Fruit fly (Drosophila melanogaster) whole organism, embryonic: ENCODE measurements around the gene Tim17a1.

Experiments
- CG10147 ChIP-seq: fragments of 200-800 bp; sonication (Bioruptor generic); optimal IDR thresholded peaks from 2 replicates; lab custom pipeline; 2019; ENCODE audit warnings: missing biosample characterization, mild to moderate bottlenecking, missing genetic modification characterization, moderate library complexity
- CG11247 ChIP-seq: fragments of 200-800 bp; sonication (Bioruptor generic); IDR thresholded peaks from 2 replicates; pipeline ENCODE4 v1.3.6; 2022; ENCODE audit warnings: missing biosample characterization, missing genetic modification characterization
- CG14050 ChIP-seq: fragments of 200-800 bp; sonication (Bioruptor generic); IDR thresholded peaks from 3 replicates; pipeline ENCODE4 v1.3.6; 2022; ENCODE audit warnings: missing biosample characterization, missing genetic modification characterization
- CG14965 ChIP-seq: fragments of 200-800 bp; sonication (Bioruptor generic); optimal IDR thresholded peaks from 2 replicates; lab custom pipeline; 2016; ENCODE audit warnings: missing biosample characterization, missing genetic modification characterization, borderline replicate concordance
- CG15514 ChIP-seq: fragments of 200-800 bp; sonication (Bioruptor generic); optimal IDR thresholded peaks from 3 replicates; lab custom pipeline; 2017; ENCODE audit warnings: missing biosample characterization, missing genetic modification characterization, mild to moderate bottlenecking, moderate library complexity, missing genetic modification reagents
- CG16779 ChIP-seq: fragments of 200-800 bp; sonication (Bioruptor generic); IDR thresholded peaks from 2 replicates; pipeline ENCODE4 v1.3.6; 2022; ENCODE audit warnings: missing biosample characterization, missing genetic modification characterization
- CG17186 ChIP-seq: fragments of 200-800 bp; sonication (Bioruptor generic); optimal IDR thresholded peaks from 3 replicates; lab custom pipeline; 2017; ENCODE audit warnings: missing biosample characterization, missing genetic modification reagents, missing genetic modification characterization
- CG17385 ChIP-seq: fragments of 200-800 bp; sonication (Bioruptor generic); optimal IDR thresholded peaks from 3 replicates; lab custom pipeline; 2018; ENCODE audit warnings: missing biosample characterization, mild to moderate bottlenecking, missing genetic modification characterization
- CG2875 ChIP-seq: fragments of 200-800 bp; sonication (Bioruptor generic); optimal IDR thresholded peaks from 2 replicates; lab custom pipeline; 2017; ENCODE audit warnings: missing biosample characterization, mild to moderate bottlenecking, missing genetic modification characterization, missing genetic modification reagents
- CG31224 ChIP-seq: fragments of 200-800 bp; sonication (Bioruptor generic); IDR thresholded peaks from 2 replicates; pipeline ENCODE4 v1.3.6; 2022; ENCODE audit warnings: missing biosample characterization, missing genetic modification characterization
- CG32772 ChIP-seq: fragments of 200-800 bp; sonication (Bioruptor generic); IDR thresholded peaks from 2 replicates; pipeline ENCODE4 v1.3.6; 2022; ENCODE audit warnings: missing biosample characterization, missing genetic modification characterization
- CG3847 ChIP-seq: fragments of 200-800 bp; sonication (Bioruptor generic); IDR thresholded peaks from 2 replicates; pipeline ENCODE4 v1.3.6; 2022; ENCODE audit warnings: missing biosample characterization, missing genetic modification characterization
- CG4854 ChIP-seq: fragments of 200-800 bp; sonication (Bioruptor generic); optimal IDR thresholded peaks from 2 replicates; lab custom pipeline; 2016; ENCODE audit warnings: missing biosample characterization, missing genetic modification characterization, inconsistent platforms
- CG8281 ChIP-seq: fragments of 200-800 bp; sonication (Bioruptor generic); optimal IDR thresholded peaks from 2 replicates; lab custom pipeline; 2018; ENCODE audit warnings: missing biosample characterization, mild to moderate bottlenecking, missing genetic modification characterization, moderate library complexity
- CG8924 ChIP-seq: fragments of 200-800 bp; optimal IDR thresholded peaks from 3 replicates; lab custom pipeline; 2019; ENCODE audit warnings: missing biosample characterization, mild to moderate bottlenecking, missing genetic modification characterization, moderate library complexity
- Dbx ChIP-seq: fragments of 200-800 bp; sonication (Bioruptor generic); IDR thresholded peaks from 3 replicates; pipeline ENCODE4 v1.3.6; 2022; ENCODE audit warnings: missing biosample characterization, missing genetic modification characterization
- Dll ChIP-seq: fragments of 200-800 bp; sonication (Bioruptor generic); IDR thresholded peaks from 4 replicates; pipeline ENCODE4 v1.3.6; 2022; ENCODE audit warnings: missing biosample characterization, missing genetic modification characterization; ENCODE audit not compliant: partially characterized antibody
- Doc2 ChIP-seq: fragments of 200-800 bp; sonication (Bioruptor generic); IDR thresholded peaks from 2 replicates; pipeline ENCODE4 v1.3.6; 2022; ENCODE audit warnings: missing biosample characterization, missing genetic modification characterization
- Fer1 ChIP-seq: fragments of 200-800 bp; sonication (Bioruptor generic); optimal IDR thresholded peaks from 2 replicates; lab custom pipeline; 2017; ENCODE audit warnings: missing biosample characterization, mild to moderate bottlenecking, missing genetic modification characterization
- HLH3B ChIP-seq: fragments of 200-800 bp; sonication (Bioruptor generic); IDR thresholded peaks from 2 replicates; pipeline ENCODE4 v1.3.6; 2022; ENCODE audit warnings: missing biosample characterization, missing genetic modification characterization
- HLH4C ChIP-seq: fragments of 200-800 bp; sonication (Bioruptor generic); IDR thresholded peaks from 3 replicates; pipeline ENCODE4 v1.3.6; 2022; ENCODE audit warnings: missing biosample characterization, missing genetic modification characterization; ENCODE audit not compliant: partially characterized antibody
- Hr78 ChIP-seq, 2 experiments: fragments of 200-800 bp in 1 of 2; fragments of >200 bp in 1 of 2; sonication (Bioruptor generic) in 1 of 2; optimal IDR thresholded peaks; 2 replicates each; lab custom pipeline; 2017 to 2019; ENCODE audit warnings: missing biosample characterization in 2 of 2, missing genetic modification characterization in 2 of 2, mild to moderate bottlenecking in 1 of 2, moderate library complexity in 1 of 2
- Mad ChIP-seq: fragments of 200-800 bp; sonication (Bioruptor generic); optimal IDR thresholded peaks from 2 replicates; lab custom pipeline; 2016; ENCODE audit warnings: missing biosample characterization, missing genetic modification characterization
- Nf-YA ChIP-seq: fragments of 200-800 bp; sonication (Bioruptor generic); IDR thresholded peaks from 2 replicates; pipeline ENCODE4 v1.3.6; 2022; ENCODE audit warnings: missing biosample characterization, missing genetic modification characterization
- Poxn ChIP-seq: fragments of 200-800 bp; sonication (Bioruptor generic); IDR thresholded peaks from 2 replicates; pipeline ENCODE4 v1.3.6; 2022; ENCODE audit warnings: missing biosample characterization, missing genetic modification characterization
- Sox102F ChIP-seq: fragments of 200-800 bp; sonication (Bioruptor generic); optimal IDR thresholded peaks from 2 replicates; lab custom pipeline; 2018; ENCODE audit warnings: missing biosample characterization, mild to moderate bottlenecking, missing genetic modification characterization, moderate library complexity
- al ChIP-seq: fragments of 200-800 bp; sonication (Bioruptor generic); IDR thresholded peaks from 2 replicates; pipeline ENCODE4 v1.3.6; 2022; ENCODE audit warnings: missing biosample characterization, missing genetic modification characterization
- amos ChIP-seq: fragments of 200-800 bp; sonication (Bioruptor generic); IDR thresholded peaks from 2 replicates; pipeline ENCODE4 v1.3.6; 2022; ENCODE audit warnings: missing biosample characterization, missing genetic modification characterization; ENCODE audit not compliant: partially characterized antibody
- bcd ChIP-seq: fragments of 200-800 bp; sonication (Bioruptor generic); optimal IDR thresholded peaks from 2 replicates; lab custom pipeline; 2017; ENCODE audit warnings: missing biosample characterization, mild to moderate bottlenecking, missing genetic modification characterization
- emc ChIP-seq: fragments of 200-800 bp; sonication (Bioruptor generic); optimal IDR thresholded peaks from 2 replicates; lab custom pipeline; 2016; ENCODE audit warnings: missing biosample characterization, missing genetic modification characterization
- eve ChIP-seq, 2 experiments: fragments of >200 bp; optimal IDR thresholded peaks; 2 replicates each; lab custom pipeline; 2017; ENCODE audit warnings: missing biosample characterization in 2 of 2, missing genetic modification characterization in 2 of 2
- ewg ChIP-seq: fragments of 200-800 bp; sonication (Bioruptor generic); optimal IDR thresholded peaks from 3 replicates; lab custom pipeline; 2017; ENCODE audit warnings: mild to moderate bottlenecking, missing biosample characterization, missing genetic modification reagents, missing genetic modification characterization
- exex ChIP-seq: fragments of 200-800 bp; sonication (Bioruptor generic); optimal IDR thresholded peaks from 4 replicates; lab custom pipeline; 2018; ENCODE audit warnings: missing biosample characterization, mild to moderate bottlenecking, missing genetic modification characterization, moderate library complexity
- eyg ChIP-seq: fragments of 200-800 bp; sonication (Bioruptor generic); optimal IDR thresholded peaks from 3 replicates; lab custom pipeline; 2016; ENCODE audit warnings: missing biosample characterization, missing genetic modification characterization
- gfzf ChIP-seq: fragments of 200-800 bp; sonication (Bioruptor generic); optimal IDR thresholded peaks from 2 replicates; lab custom pipeline; 2016; ENCODE audit warnings: missing biosample characterization, mild to moderate bottlenecking, missing genetic modification characterization, moderate library complexity
- kay ChIP-seq: fragments of 200-800 bp; sonication (Bioruptor generic); optimal IDR thresholded peaks from 2 replicates; lab custom pipeline; 2016; ENCODE audit warnings: missing biosample characterization, missing genetic modification characterization
- knrl ChIP-seq: fragments of 200-800 bp; sonication (Bioruptor generic); IDR thresholded peaks from 3 replicates; pipeline ENCODE4 v1.3.6; 2022; ENCODE audit warnings: missing biosample characterization, missing genetic modification characterization; ENCODE audit not compliant: partially characterized antibody
- lola ChIP-seq, 3 experiments: fragments of >200 bp in 2 of 3; fragments of 200-800 bp in 1 of 3; sonication (Bioruptor generic) in 1 of 3; optimal IDR thresholded peaks; 2 replicates each; lab custom pipeline; 2017 to 2019; ENCODE audit warnings: missing biosample characterization in 3 of 3, missing genetic modification characterization in 3 of 3, mild to moderate bottlenecking in 1 of 3, moderate library complexity in 1 of 3
- lov ChIP-seq, 2 experiments: fragments of 200-800 bp in 1 of 2; fragments of >200 bp in 1 of 2; sonication (Bioruptor generic) in 1 of 2; IDR thresholded peaks in 1 of 2; optimal IDR thresholded peaks in 1 of 2; 2 replicates in 1 of 2; 3 replicates in 1 of 2; pipeline versions ENCODE4 v1.3.6 to Lab custom; 2017 to 2022; ENCODE audit warnings: missing biosample characterization in 1 of 2, missing genetic modification characterization in 1 of 2
- nau ChIP-seq: fragments of 200-800 bp; sonication (Bioruptor generic); optimal IDR thresholded peaks from 3 replicates; lab custom pipeline; 2017; ENCODE audit warnings: missing biosample characterization, mild to moderate bottlenecking, missing genetic modification characterization, missing genetic modification reagents
- odd ChIP-seq: fragments of 200-800 bp; sonication (Bioruptor generic); optimal IDR thresholded peaks from 2 replicates; lab custom pipeline; 2017; ENCODE audit warnings: missing biosample characterization, mild to moderate bottlenecking, missing genetic modification characterization
- onecut ChIP-seq: fragments of 200-800 bp; sonication (Bioruptor generic); IDR thresholded peaks from 2 replicates; pipeline ENCODE4 v1.3.6; 2022; ENCODE audit warnings: missing biosample characterization, missing genetic modification characterization
- peb ChIP-seq: fragments of 200-800 bp; sonication (Bioruptor generic); IDR thresholded peaks from 2 replicates; pipeline ENCODE4 v1.3.6; 2022; ENCODE audit warnings: missing biosample characterization, missing genetic modification characterization
- phol ChIP-seq: fragments of 200-800 bp; sonication (Bioruptor generic); optimal IDR thresholded peaks from 3 replicates; lab custom pipeline; 2018; ENCODE audit warnings: missing biosample characterization, mild to moderate bottlenecking, missing genetic modification characterization, moderate library complexity
- prd ChIP-seq, 3 experiments: fragments of >200 bp in 2 of 3; fragments of 200-800 bp in 1 of 3; sonication (Bioruptor generic) in 1 of 3; optimal IDR thresholded peaks in 2 of 3; IDR thresholded peaks in 1 of 3; 2 replicates in 2 of 3; 3 replicates in 1 of 3; pipeline versions ENCODE4 v1.3.6 to Lab custom; 2017 to 2022; ENCODE audit warnings: missing biosample characterization in 1 of 3, missing genetic modification characterization in 1 of 3
- stwl ChIP-seq: fragments of 200-800 bp; sonication (Bioruptor generic); optimal IDR thresholded peaks from 3 replicates; lab custom pipeline; 2018; ENCODE audit warnings: missing biosample characterization, mild to moderate bottlenecking, missing genetic modification characterization, moderate library complexity
- vvl ChIP-seq: fragments of 200-800 bp; sonication (Bioruptor generic); IDR thresholded peaks from 2 replicates; pipeline ENCODE4 v1.3.6; 2022; ENCODE audit warnings: missing biosample characterization, missing genetic modification characterization

The Tim17a1 gene

DNA sequence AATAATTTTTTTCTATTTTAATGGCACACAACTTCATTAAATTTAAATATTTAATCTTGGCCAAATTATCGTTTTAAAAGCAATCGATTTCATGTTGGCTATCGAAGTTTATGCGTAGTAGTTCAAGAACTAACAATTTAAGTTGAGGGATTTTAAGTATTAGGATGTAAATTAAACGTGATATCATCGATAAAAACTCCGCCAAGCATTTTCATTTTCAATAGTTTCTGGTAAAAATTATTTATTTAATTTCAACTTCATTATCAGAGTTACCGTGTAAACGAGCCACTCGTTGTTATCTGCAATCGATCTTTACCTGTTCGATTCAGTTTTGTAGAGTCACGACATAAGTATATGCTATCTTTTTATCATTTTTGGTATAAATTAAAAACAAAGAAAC is 38.5 kb upstream of the Tim17a1 start (continued):
- TF ChIP-seq gfzf (GFP tag; lab: Kevin White, UChicago) (peak; percentile 23), CG15514 (GFP tag; lab: Kevin White, UChicago) (peak; percentile 95), eve (GFP tag; optimal IDR thresholded peaks at IDR 0.05; lab: Kevin White, UChicago) (no peak), HLH4C (0 out of 3 replicates have a peak, but pooled peaks have one; percentile 40), CG10147 (peak; percentile 100), CG16779 (peak; percentile 92), eyg (GFP tag; lab: Kevin White, UChicago) (peak; percentile 91)

DNA sequence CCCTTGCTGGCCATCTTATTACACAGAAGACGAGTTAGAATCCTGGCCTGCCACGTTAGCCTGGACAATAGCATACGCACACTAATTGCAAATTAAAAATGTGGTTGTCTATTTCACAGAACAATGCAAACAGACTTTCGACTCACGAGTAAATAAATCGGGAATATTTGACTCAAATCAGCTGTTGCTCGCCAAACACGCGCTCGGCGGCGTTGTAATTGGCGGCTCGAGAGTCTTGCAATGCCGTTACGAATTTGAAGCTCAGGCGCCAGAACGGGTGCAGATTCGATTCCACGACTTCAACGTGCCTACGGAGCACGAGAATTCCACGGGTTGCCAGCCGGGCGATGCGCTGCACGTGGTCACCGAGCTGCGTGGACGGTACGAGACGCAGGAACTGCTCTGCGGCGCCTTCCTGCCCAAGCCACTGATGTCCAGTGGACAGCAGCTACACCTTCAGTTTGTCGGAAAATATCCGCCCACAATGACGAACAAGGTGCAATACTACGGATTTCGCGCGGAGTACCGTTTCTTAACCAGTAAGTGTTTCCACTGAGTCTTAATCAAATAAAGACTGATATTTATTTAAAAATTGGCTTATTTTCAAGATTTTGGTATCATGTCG is 37.3 kb upstream of the Tim17a1 start, which contains the start of gene DNAlig3:
TSS of gene DNAlig3 (minus strand) at position 168 of the 625 bp plus-strand sequence.
- no peak for TF ChIP-seq odd
- no peak for TF ChIP-seq lola (GFP tag; optimal IDR thresholded peaks at IDR 0.05; lab: Kevin White, UChicago)
- no peak for TF ChIP-seq kay (GFP tag; lab: Kevin White, UChicago)
- no peak for TF ChIP-seq peb (GFP tag; lab: Robert Waterston, UW)
- no peak for TF ChIP-seq CG17385 (GFP tag; lab: Kevin White, UChicago)
- TF ChIP-seq Poxn (GFP tag; lab: Robert Waterston, UW): no peak
- no peak for TF ChIP-seq ewg
- no peak for TF ChIP-seq CG11247 (GFP tag; lab: Robert Waterston, UW)
- no peak for TF ChIP-seq Hr78 (GFP tag; optimal IDR thresholded peaks at IDR 0.05; lab: Kevin White, UChicago)
- no peak for TF ChIP-seq prd (optimal IDR thresholded peaks at IDR 0.05; lab: Kevin White, UChicago)
- no peak for TF ChIP-seq prd (GFP tag; IDR thresholded peaks at IDR 0.05; lab: Robert Waterston, UW)
- no peak for TF ChIP-seq al (GFP tag; lab: Robert Waterston, UW)
- no peak for TF ChIP-seq nau (GFP tag; lab: Kevin White, UChicago)
- TF ChIP-seq onecut (GFP tag; lab: Robert Waterston, UW): no peak
- peak; percentile 52; the same call in 1 of the 2 replicates for TF ChIP-seq amos (GFP tag; lab: Robert Waterston, UW)
- TF ChIP-seq CG17186: peak; percentile 77
- no peak for TF ChIP-seq CG2875 (GFP tag; lab: Kevin White, UChicago)
- no peak for TF ChIP-seq Doc2 (GFP tag; lab: Robert Waterston, UW)
- TF ChIP-seq CG3847 (GFP tag; lab: Robert Waterston, UW): no peak
- peak; percentile 21 for TF ChIP-seq Fer1 (GFP tag; lab: Kevin White, UChicago)
- no peak for TF ChIP-seq CG8281 (tag; lab: Kevin White, UChicago)
- no peak for TF ChIP-seq CG14965
- 0 out of 3 replicates have a peak, but pooled peaks have one; percentile 28 for TF ChIP-seq knrl
- TF ChIP-seq CG31224 (GFP tag; lab: Robert Waterston, UW): no peak
- TF ChIP-seq Dbx: no peak
- no peak for TF ChIP-seq emc
- TF ChIP-seq HLH3B (GFP tag; lab: Robert Waterston, UW): no peak
- no peak for TF ChIP-seq CG32772 (GFP tag; lab: Robert Waterston, UW)
- no peak for TF ChIP-seq bcd (GFP tag; lab: Kevin White, UChicago)
- no peak for TF ChIP-seq exex (tag; lab: Kevin White, UChicago)
- peak; percentile 23; the same call in 1 of the 2 replicates for TF ChIP-seq Nf-YA (GFP tag; lab: Robert Waterston, UW)
- no peak for TF ChIP-seq Sox102F
- TF ChIP-seq vvl (GFP tag; lab: Robert Waterston, UW): no peak
- TF ChIP-seq Mad (GFP tag; lab: Kevin White, UChicago): no peak
- TF ChIP-seq phol: no peak
- TF ChIP-seq Dll (GFP tag; lab: Robert Waterston, UW): peak; percentile 73
- TF ChIP-seq stwl (tag; lab: Kevin White, UChicago): peak; percentile 64
- no peak for TF ChIP-seq CG8924
- no peak for TF ChIP-seq CG4854 (GFP tag; lab: Kevin White, UChicago)
- no peak for TF ChIP-seq lov (optimal IDR thresholded peaks at IDR 0.05; lab: Kevin White, UChicago)
- no peak for TF ChIP-seq lov (GFP tag; IDR thresholded peaks at IDR 0.05; lab: Robert Waterston, UW)
- no peak for TF ChIP-seq CG14050 (GFP tag; lab: Robert Waterston, UW)
